Fruit fly (Drosophila melanogaster) whole organism, embryonic: Measurements from ENCODE around the gene CG12723.
A peak's percentile ranks its signal among the peaks of the same experiment; 100 is the strongest.

ENCODE experiments used
- CG10366 ChIP-seq: fragments of 200-800 bp; sonication (Bioruptor generic); IDR thresholded peaks from 2 replicates; pipeline ENCODE4 v1.3.6; 2022; ENCODE audit warnings: missing biosample characterization, missing genetic modification characterization
- CG12104 ChIP-seq: fragments of 200-800 bp; sonication (Bioruptor generic); optimal IDR thresholded peaks from 3 replicates; lab custom pipeline; 2016; ENCODE audit warnings: missing biosample characterization, missing genetic modification characterization
- CG14667 ChIP-seq: fragments of 200-800 bp; sonication (Bioruptor generic); IDR thresholded peaks from 2 replicates; pipeline ENCODE4 v1.3.6; 2022; ENCODE audit warnings: missing biosample characterization, missing genetic modification characterization
- CG15011 ChIP-seq: fragments of 200-800 bp; sonication (Bioruptor generic); optimal IDR thresholded peaks from 3 replicates; lab custom pipeline; 2018; ENCODE audit warnings: missing biosample characterization, mild to moderate bottlenecking, missing genetic modification characterization
- CG15073 ChIP-seq: fragments of 200-800 bp; sonication (Bioruptor generic); optimal IDR thresholded peaks from 2 replicates; lab custom pipeline; 2016; ENCODE audit warnings: missing biosample characterization, missing genetic modification characterization
- CG1529 ChIP-seq: fragments of 200-800 bp; sonication (Bioruptor generic); optimal IDR thresholded peaks from 3 replicates; lab custom pipeline; 2018; ENCODE audit warnings: missing biosample characterization, missing genetic modification characterization
- CG16779 ChIP-seq: fragments of 200-800 bp; sonication (Bioruptor generic); IDR thresholded peaks from 2 replicates; pipeline ENCODE4 v1.3.6; 2022; ENCODE audit warnings: missing biosample characterization, missing genetic modification characterization
- CG16863 ChIP-seq: fragments of 200-800 bp; sonication (Bioruptor generic); optimal IDR thresholded peaks from 3 replicates; lab custom pipeline; 2016; ENCODE audit warnings: missing biosample characterization, missing genetic modification characterization
- CG17328 ChIP-seq: fragments of 200-800 bp; sonication (Bioruptor generic); IDR thresholded peaks from 2 replicates; pipeline ENCODE4 v1.3.6; 2022; ENCODE audit warnings: missing biosample characterization, missing genetic modification characterization
- CG18476 ChIP-seq: fragments of 200-800 bp; sonication (Bioruptor generic); optimal IDR thresholded peaks from 2 replicates; lab custom pipeline; 2016; ENCODE audit warnings: missing biosample characterization, mild to moderate bottlenecking, missing genetic modification characterization
- CG2120 ChIP-seq: fragments of 200-800 bp; sonication (Bioruptor generic); optimal IDR thresholded peaks from 3 replicates; lab custom pipeline; 2016; ENCODE audit warnings: missing biosample characterization, missing genetic modification characterization
- CG3163 ChIP-seq: fragments of 200-800 bp; sonication (Bioruptor generic); optimal IDR thresholded peaks from 3 replicates; lab custom pipeline; 2016; ENCODE audit warnings: missing biosample characterization, missing genetic modification characterization
- CG33557 ChIP-seq: fragments of 200-800 bp; sonication (Bioruptor generic); optimal IDR thresholded peaks from 2 replicates; lab custom pipeline; 2019; ENCODE audit warnings: missing biosample characterization, mild to moderate bottlenecking, missing genetic modification characterization, moderate library complexity
- CG43689 ChIP-seq: fragments of 200-800 bp; sonication (Bioruptor generic); IDR thresholded peaks from 2 replicates; pipeline ENCODE4 v1.3.6; 2022; ENCODE audit warnings: missing biosample characterization, missing genetic modification characterization
- CG4424 ChIP-seq: fragments of 200-800 bp; sonication (Bioruptor generic); optimal IDR thresholded peaks from 3 replicates; lab custom pipeline; 2016; ENCODE audit warnings: missing biosample characterization, missing genetic modification characterization
- CG4854 ChIP-seq: fragments of 200-800 bp; sonication (Bioruptor generic); optimal IDR thresholded peaks from 2 replicates; lab custom pipeline; 2016; ENCODE audit warnings: missing biosample characterization, missing genetic modification characterization, inconsistent platforms
- CG7271 ChIP-seq: fragments of 200-800 bp; sonication (Bioruptor generic); optimal IDR thresholded peaks from 2 replicates; lab custom pipeline; 2018; ENCODE audit warnings: missing biosample characterization, mild to moderate bottlenecking, missing genetic modification characterization, moderate library complexity
- CkIIα-i1 ChIP-seq: fragments of 200-800 bp; sonication (Bioruptor generic); IDR thresholded peaks from 2 replicates; pipeline ENCODE4 v1.3.6; 2022; ENCODE audit warnings: missing biosample characterization, missing genetic modification characterization
- D19B ChIP-seq: fragments of 200-800 bp; sonication (Bioruptor generic); optimal IDR thresholded peaks from 2 replicates; lab custom pipeline; 2017; ENCODE audit warnings: missing biosample characterization, mild to moderate bottlenecking, missing genetic modification characterization
- Dad ChIP-seq: fragments of 200-800 bp; sonication (Bioruptor generic); optimal IDR thresholded peaks from 3 replicates; lab custom pipeline; 2016; ENCODE audit warnings: missing biosample characterization, missing genetic modification characterization
- Dbx ChIP-seq: fragments of 200-800 bp; sonication (Bioruptor generic); IDR thresholded peaks from 3 replicates; pipeline ENCODE4 v1.3.6; 2022; ENCODE audit warnings: missing biosample characterization, missing genetic modification characterization
- Eip74EF ChIP-seq, 2 experiments: fragments of 200-800 bp in 1 of 2; fragments of >200 bp in 1 of 2; sonication (Bioruptor generic) in 1 of 2; optimal IDR thresholded peaks; 2 replicates each; lab custom pipeline; 2017 to 2019; ENCODE audit warnings: missing biosample characterization in 2 of 2, missing genetic modification characterization in 2 of 2, mild to moderate bottlenecking in 1 of 2, moderate library complexity in 1 of 2
- Fer1 ChIP-seq: fragments of 200-800 bp; sonication (Bioruptor generic); optimal IDR thresholded peaks from 2 replicates; lab custom pipeline; 2017; ENCODE audit warnings: missing biosample characterization, mild to moderate bottlenecking, missing genetic modification characterization
- Gsc ChIP-seq: fragments of 200-800 bp; sonication (Bioruptor generic); IDR thresholded peaks from 2 replicates; pipeline ENCODE4 v1.3.6; 2022; ENCODE audit warnings: missing biosample characterization, missing genetic modification characterization
- Hand ChIP-seq: fragments of 200-800 bp; sonication (Bioruptor generic); optimal IDR thresholded peaks from 2 replicates; lab custom pipeline; 2017; ENCODE audit warnings: mild to moderate bottlenecking, missing biosample characterization, missing genetic modification reagents, missing genetic modification characterization
- HmgZ ChIP-seq: fragments of 200-800 bp; sonication (Bioruptor generic); optimal IDR thresholded peaks from 2 replicates; lab custom pipeline; 2018; ENCODE audit warnings: missing biosample characterization, mild to moderate bottlenecking, missing genetic modification characterization
- Hr3 ChIP-seq: fragments of 200-800 bp; sonication (Bioruptor generic); optimal IDR thresholded peaks from 3 replicates; lab custom pipeline; 2016; ENCODE audit warnings: missing biosample characterization, missing genetic modification characterization
- Lhr ChIP-seq: fragments of 200-800 bp; sonication (Bioruptor generic); optimal IDR thresholded peaks from 3 replicates; lab custom pipeline; 2017; ENCODE audit warnings: mild to moderate bottlenecking, missing biosample characterization, missing genetic modification reagents, missing genetic modification characterization
- MBD-R2 ChIP-seq: fragments of 200-800 bp; sonication (Bioruptor generic); IDR thresholded peaks from 2 replicates; pipeline ENCODE4 v1.3.6; 2022; ENCODE audit warnings: missing biosample characterization, missing genetic modification characterization
- NC2α ChIP-seq: fragments of 200-800 bp; sonication (Bioruptor generic); optimal IDR thresholded peaks from 2 replicates; lab custom pipeline; 2016; ENCODE audit warnings: missing biosample characterization, missing genetic modification characterization
- NK7.1 ChIP-seq: fragments of 200-800 bp; sonication (Bioruptor generic); optimal IDR thresholded peaks from 3 replicates; lab custom pipeline; 2016; ENCODE audit warnings: missing biosample characterization, missing genetic modification characterization
- bbx ChIP-seq: fragments of 200-800 bp; sonication (Bioruptor generic); IDR thresholded peaks from 2 replicates; pipeline ENCODE4 v1.3.6; 2022; ENCODE audit warnings: missing biosample characterization, missing genetic modification characterization; ENCODE audit not compliant: partially characterized antibody
- cad ChIP-seq: fragments of >200 bp; optimal IDR thresholded peaks from 2 replicates; lab custom pipeline; 2017; ENCODE audit warnings: missing biosample characterization, missing genetic modification characterization
- cato ChIP-seq: fragments of 200-800 bp; sonication (Bioruptor generic); optimal IDR thresholded peaks from 2 replicates; lab custom pipeline; 2016; ENCODE audit warnings: missing biosample characterization, missing genetic modification characterization, borderline replicate concordance
- chinmo ChIP-seq: fragments of 200-800 bp; sonication (Bioruptor generic); IDR thresholded peaks from 4 replicates; pipeline ENCODE4 v1.3.6; 2022; ENCODE audit warnings: missing biosample characterization, missing genetic modification characterization; ENCODE audit not compliant: partially characterized antibody
- corto ChIP-seq: fragments of 200-800 bp; sonication (Bioruptor generic); optimal IDR thresholded peaks from 2 replicates; lab custom pipeline; 2016; ENCODE audit warnings: missing biosample characterization, mild to moderate bottlenecking, missing genetic modification characterization, moderate library complexity
- ems ChIP-seq: fragments of 200-800 bp; sonication (Bioruptor generic); optimal IDR thresholded peaks from 3 replicates; lab custom pipeline; 2016; ENCODE audit warnings: missing biosample characterization, missing genetic modification characterization
- jumu ChIP-seq: fragments of 200-800 bp; sonication (Bioruptor generic); optimal IDR thresholded peaks from 3 replicates; lab custom pipeline; 2016; ENCODE audit warnings: missing biosample characterization, missing genetic modification characterization
- kah ChIP-seq: fragments of 200-800 bp; sonication (Bioruptor generic); optimal IDR thresholded peaks from 2 replicates; lab custom pipeline; 2018; ENCODE audit warnings: missing biosample characterization, mild to moderate bottlenecking, missing genetic modification characterization
- lab ChIP-seq: fragments of 200-800 bp; sonication (Bioruptor generic); optimal IDR thresholded peaks from 3 replicates; lab custom pipeline; 2017; ENCODE audit warnings: missing biosample characterization, missing genetic modification characterization, mild to moderate bottlenecking, moderate library complexity, missing genetic modification reagents
- maf-S ChIP-seq: fragments of 200-800 bp; sonication (Bioruptor generic); optimal IDR thresholded peaks from 2 replicates; lab custom pipeline; 2016; ENCODE audit warnings: missing biosample characterization, missing genetic modification characterization
- oc ChIP-seq: fragments of 200-800 bp; sonication (Bioruptor generic); optimal IDR thresholded peaks from 2 replicates; lab custom pipeline; 2018; ENCODE audit warnings: missing biosample characterization, mild to moderate bottlenecking, missing genetic modification characterization, moderate library complexity
- peb ChIP-seq: fragments of 200-800 bp; sonication (Bioruptor generic); IDR thresholded peaks from 2 replicates; pipeline ENCODE4 v1.3.6; 2022; ENCODE audit warnings: missing biosample characterization, missing genetic modification characterization
- pros ChIP-seq: fragments of 200-800 bp; sonication (Bioruptor generic); optimal IDR thresholded peaks from 3 replicates; lab custom pipeline; 2019; ENCODE audit warnings: missing biosample characterization, mild to moderate bottlenecking, missing genetic modification characterization, moderate library complexity
- psq ChIP-seq: fragments of 200-800 bp; sonication (Bioruptor generic); optimal IDR thresholded peaks from 2 replicates; lab custom pipeline; 2017; ENCODE audit warnings: missing biosample characterization, missing genetic modification characterization
- pum ChIP-seq: fragments of 200-800 bp; sonication (Bioruptor generic); optimal IDR thresholded peaks from 2 replicates; lab custom pipeline; 2016; ENCODE audit warnings: missing biosample characterization, missing genetic modification characterization
- seq ChIP-seq: fragments of 200-800 bp; sonication (Bioruptor generic); IDR thresholded peaks from 2 replicates; pipeline ENCODE4 v1.3.6; 2022; ENCODE audit warnings: missing biosample characterization, missing genetic modification characterization
- sisA ChIP-seq: fragments of 200-800 bp; sonication (Bioruptor generic); IDR thresholded peaks from 2 replicates; pipeline ENCODE4 v1.3.6; 2022; ENCODE audit warnings: missing biosample characterization, missing genetic modification characterization
- sug ChIP-seq: fragments of 200-800 bp; optimal IDR thresholded peaks from 2 replicates; lab custom pipeline; 2019; ENCODE audit warnings: missing biosample characterization, mild to moderate bottlenecking, missing genetic modification characterization, moderate library complexity
- wek ChIP-seq: fragments of 200-800 bp; sonication (Bioruptor generic); optimal IDR thresholded peaks from 3 replicates; lab custom pipeline; 2018; ENCODE audit warnings: missing biosample characterization, mild to moderate bottlenecking, missing genetic modification characterization, moderate library complexity
- zen2 ChIP-seq: fragments of 200-800 bp; sonication (Bioruptor generic); IDR thresholded peaks from 3 replicates; pipeline ENCODE4 v1.3.6; 2022; ENCODE audit warnings: missing biosample characterization, missing genetic modification characterization; ENCODE audit not compliant: partially characterized antibody

Gene CG12723

DNA sequence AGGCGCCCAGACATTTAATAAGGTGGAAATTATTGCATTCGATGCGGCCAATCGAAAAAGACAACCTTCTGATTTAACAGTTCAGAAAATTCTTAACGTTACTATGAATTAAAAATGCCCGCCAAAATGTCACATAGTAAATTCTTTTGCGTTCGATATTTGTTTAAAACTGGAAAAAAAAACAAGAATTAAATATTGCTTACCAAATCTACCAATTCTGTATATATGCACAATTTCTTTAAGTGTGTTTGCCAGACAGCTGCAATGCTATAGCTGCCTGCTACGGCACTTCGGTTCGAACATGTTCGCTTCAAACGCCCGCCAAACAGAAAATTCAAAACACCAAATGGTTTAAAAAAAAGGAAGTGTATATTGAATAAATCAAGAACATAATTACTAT, 22.4 kb upstream of the CG12723 start (continued):
- TF ChIP-seq D19B = peak; percentile 27
- no peak for TF ChIP-seq wek (GFP tag; lab: Kevin White, UChicago)
- no peak for TF ChIP-seq Dad (GFP tag; lab: Kevin White, UChicago)
- no peak for TF ChIP-seq NK7.1 (GFP tag; lab: Kevin White, UChicago)
- no peak for TF ChIP-seq CG15011 (GFP tag; lab: Kevin White, UChicago)
- no peak for TF ChIP-seq Gsc (GFP tag; lab: Robert Waterston, UW)
- peak; percentile 58 for TF ChIP-seq Fer1 (GFP tag; lab: Kevin White, UChicago)
- no peak for TF ChIP-seq CG12104 (GFP tag; lab: Kevin White, UChicago)
- TF ChIP-seq MBD-R2 = peak; percentile 39; the same call in 1 of the 2 replicates
- peak; percentile 61 for TF ChIP-seq maf-S (GFP tag; lab: Kevin White, UChicago)
- peak; percentile 72 for TF ChIP-seq CG4424 (GFP tag; lab: Kevin White, UChicago)
- no peak for TF ChIP-seq oc (tag; lab: Kevin White, UChicago)
- no peak for TF ChIP-seq psq (GFP tag; lab: Kevin White, UChicago)
- peak; percentile 64 for TF ChIP-seq jumu
- TF ChIP-seq CG4854 = peak; percentile 49
- no peak for TF ChIP-seq pros
- TF ChIP-seq NC2α = peak; percentile 19
- TF ChIP-seq seq = no peak; the same call in 1 of the 2 replicates
- peak; percentile 47 for TF ChIP-seq CG1529 (GFP tag; lab: Kevin White, UChicago)
- no peak for TF ChIP-seq CG16779 (GFP tag; lab: Robert Waterston, UW)
- TF ChIP-seq CG2120 = peak; percentile 76
- TF ChIP-seq cad (GFP tag; lab: Kevin White, UChicago) = no peak
- no peak for TF ChIP-seq chinmo (GFP tag; lab: Robert Waterston, UW)
- TF ChIP-seq CG18476 = no peak
- peak; percentile 23 for TF ChIP-seq Lhr (GFP tag; lab: Kevin White, UChicago)
- TF ChIP-seq ems (GFP tag; lab: Kevin White, UChicago) = peak; percentile 43
- peak; percentile 58 for TF ChIP-seq pum (GFP tag; lab: Kevin White, UChicago)
- no peak for TF ChIP-seq Hand
- no peak for TF ChIP-seq CkIIα-i1 (GFP tag; lab: Robert Waterston, UW)
- peak in 1 of 2 experiments; percentile 3 for TF ChIP-seq Eip74EF (GFP tag; optimal IDR thresholded peaks at IDR 0.05; lab: Kevin White, UChicago)
- peak; percentile 70 for TF ChIP-seq lab (GFP tag; lab: Kevin White, UChicago)
- peak; percentile 64 for TF ChIP-seq CG14667 (GFP tag; lab: Robert Waterston, UW)
- no peak for TF ChIP-seq sug (tag; lab: Kevin White, UChicago)
- TF ChIP-seq Hr3 (GFP tag; lab: Kevin White, UChicago) = peak; percentile 50
- no peak for TF ChIP-seq CG7271 (tag; lab: Kevin White, UChicago)
- TF ChIP-seq sisA (GFP tag; lab: Robert Waterston, UW) = peak; percentile 74
- TF ChIP-seq CG17328 (GFP tag; lab: Robert Waterston, UW) = peak; percentile 67
- peak; percentile 26; the same call in 1 of the 2 replicates for TF ChIP-seq peb (GFP tag; lab: Robert Waterston, UW)
- no peak for TF ChIP-seq CG33557 (GFP tag; lab: Kevin White, UChicago)
- no peak for TF ChIP-seq CG15073 (GFP tag; lab: Kevin White, UChicago)
- TF ChIP-seq kah (GFP tag; lab: Kevin White, UChicago) = no peak
- TF ChIP-seq CG10366 = peak; percentile 62; the same call in 1 of the 2 replicates
- peak; percentile 31 for TF ChIP-seq CG3163 (GFP tag; lab: Kevin White, UChicago)
- TF ChIP-seq CG43689 (GFP tag; lab: Robert Waterston, UW) = no peak
- 0 out of 2 replicates have a peak, but pooled peaks have one; percentile 22 for TF ChIP-seq bbx (GFP tag; lab: Robert Waterston, UW)
- TF ChIP-seq CG16863 (GFP tag; lab: Kevin White, UChicago) = peak; percentile 59
- TF ChIP-seq zen2 = no peak
- TF ChIP-seq Dbx (GFP tag; lab: Robert Waterston, UW) = peak; percentile 64; the same call in 2 of the 3 replicates
- peak; percentile 46 for TF ChIP-seq cato (GFP tag; lab: Kevin White, UChicago)
- TF ChIP-seq corto (GFP tag; lab: Kevin White, UChicago) = no peak
- peak; percentile 50 for TF ChIP-seq HmgZ (tag; lab: Kevin White, UChicago)
